Fruit fly (Drosophila melanogaster) whole organism, embryonic: Measurements from ENCODE around the gene Cchl.

ENCODE experiments used
- BEAF-32 ChIP-seq: fragments of 200-800 bp; sonication (Bioruptor generic); optimal IDR thresholded peaks from 3 replicates; lab custom pipeline; 2017; ENCODE audit warnings: missing biosample characterization, missing genetic modification characterization, mild to moderate bottlenecking, moderate library complexity, missing genetic modification reagents
- C15 ChIP-seq: fragments of 200-800 bp; sonication (Bioruptor generic); IDR thresholded peaks from 3 replicates; pipeline ENCODE4 v1.3.6; 2022; ENCODE audit warnings: missing biosample characterization, missing genetic modification characterization
- CG10431 ChIP-seq: fragments of 200-800 bp; sonication (Bioruptor generic); optimal IDR thresholded peaks from 3 replicates; lab custom pipeline; 2018; ENCODE audit warnings: missing biosample characterization, mild to moderate bottlenecking, missing genetic modification characterization
- CG11398 ChIP-seq: fragments of 200-800 bp; sonication (Bioruptor generic); optimal IDR thresholded peaks from 2 replicates; lab custom pipeline; 2016; ENCODE audit warnings: missing biosample characterization, missing genetic modification characterization
- CG12155 ChIP-seq: fragments of 200-800 bp; sonication (Bioruptor generic); optimal IDR thresholded peaks from 3 replicates; lab custom pipeline; 2016; ENCODE audit warnings: missing biosample characterization, missing genetic modification characterization
- CG12391 ChIP-seq: fragments of 200-800 bp; sonication (Bioruptor generic); optimal IDR thresholded peaks from 3 replicates; lab custom pipeline; 2018; ENCODE audit warnings: missing biosample characterization, mild to moderate bottlenecking, missing genetic modification characterization, moderate library complexity
- CG14667 ChIP-seq: fragments of 200-800 bp; sonication (Bioruptor generic); IDR thresholded peaks from 2 replicates; pipeline ENCODE4 v1.3.6; 2022; ENCODE audit warnings: missing biosample characterization, missing genetic modification characterization
- CG14965 ChIP-seq: fragments of 200-800 bp; sonication (Bioruptor generic); optimal IDR thresholded peaks from 2 replicates; lab custom pipeline; 2016; ENCODE audit warnings: missing biosample characterization, missing genetic modification characterization, borderline replicate concordance
- CG15011 ChIP-seq: fragments of 200-800 bp; sonication (Bioruptor generic); optimal IDR thresholded peaks from 3 replicates; lab custom pipeline; 2018; ENCODE audit warnings: missing biosample characterization, mild to moderate bottlenecking, missing genetic modification characterization
- CG15696 ChIP-seq: fragments of 200-800 bp; sonication (Bioruptor generic); optimal IDR thresholded peaks from 2 replicates; lab custom pipeline; 2019; ENCODE audit warnings: missing biosample characterization, mild to moderate bottlenecking, missing genetic modification characterization, moderate library complexity
- CG16779 ChIP-seq: fragments of 200-800 bp; sonication (Bioruptor generic); IDR thresholded peaks from 2 replicates; pipeline ENCODE4 v1.3.6; 2022; ENCODE audit warnings: missing biosample characterization, missing genetic modification characterization
- CG31441 ChIP-seq: fragments of 200-800 bp; sonication (Bioruptor generic); IDR thresholded peaks from 2 replicates; pipeline ENCODE4 v1.3.6; 2022; ENCODE audit warnings: missing biosample characterization, missing genetic modification characterization
- CG3407 ChIP-seq: fragments of 200-800 bp; sonication (Bioruptor generic); optimal IDR thresholded peaks from 2 replicates; lab custom pipeline; 2018; ENCODE audit warnings: missing biosample characterization, mild to moderate bottlenecking, missing genetic modification characterization
- CG4820 ChIP-seq: fragments of 200-800 bp; sonication (Bioruptor generic); optimal IDR thresholded peaks from 3 replicates; lab custom pipeline; 2016; ENCODE audit warnings: missing biosample characterization, missing genetic modification characterization
- CG6254 ChIP-seq: fragments of 200-800 bp; sonication (Bioruptor generic); optimal IDR thresholded peaks from 3 replicates; lab custom pipeline; 2017; ENCODE audit warnings: mild to moderate bottlenecking, missing biosample characterization, missing genetic modification reagents, missing genetic modification characterization
- CG6813 ChIP-seq: fragments of 200-800 bp; sonication (Bioruptor generic); optimal IDR thresholded peaks from 2 replicates; lab custom pipeline; 2017; ENCODE audit warnings: missing biosample characterization, missing genetic modification characterization, mild to moderate bottlenecking, moderate library complexity, missing genetic modification reagents
- Elba2 ChIP-seq: fragments of 200-800 bp; sonication (Bioruptor generic); optimal IDR thresholded peaks from 3 replicates; lab custom pipeline; 2016; ENCODE audit warnings: missing biosample characterization, missing genetic modification characterization
- Fer1 ChIP-seq: fragments of 200-800 bp; sonication (Bioruptor generic); optimal IDR thresholded peaks from 2 replicates; lab custom pipeline; 2017; ENCODE audit warnings: missing biosample characterization, mild to moderate bottlenecking, missing genetic modification characterization
- Fer2 ChIP-seq: fragments of 200-800 bp; sonication (Bioruptor generic); optimal IDR thresholded peaks from 2 replicates; lab custom pipeline; 2018; ENCODE audit warnings: missing biosample characterization, mild to moderate bottlenecking, missing genetic modification characterization, moderate library complexity
- HLH54F ChIP-seq: fragments of 200-800 bp; sonication (Bioruptor generic); optimal IDR thresholded peaks from 3 replicates; lab custom pipeline; 2016; ENCODE audit warnings: missing biosample characterization, missing genetic modification characterization
- Hand ChIP-seq: fragments of 200-800 bp; sonication (Bioruptor generic); optimal IDR thresholded peaks from 2 replicates; lab custom pipeline; 2017; ENCODE audit warnings: mild to moderate bottlenecking, missing biosample characterization, missing genetic modification reagents, missing genetic modification characterization
- Lpt ChIP-seq: fragments of >200 bp; optimal IDR thresholded peaks from 2 replicates; lab custom pipeline; 2018; ENCODE audit warnings: missing biosample characterization, missing genetic modification characterization
- NK7.1 ChIP-seq: fragments of 200-800 bp; sonication (Bioruptor generic); optimal IDR thresholded peaks from 3 replicates; lab custom pipeline; 2016; ENCODE audit warnings: missing biosample characterization, missing genetic modification characterization
- Neu2 ChIP-seq: fragments of 200-800 bp; sonication (Bioruptor generic); optimal IDR thresholded peaks from 3 replicates; lab custom pipeline; 2016; ENCODE audit warnings: missing biosample characterization, missing genetic modification characterization, borderline replicate concordance
- Opbp ChIP-seq: fragments of 200-800 bp; sonication (Bioruptor generic); IDR thresholded peaks from 3 replicates; pipeline ENCODE4 v1.3.6; 2022; ENCODE audit warnings: missing biosample characterization, missing genetic modification characterization; ENCODE audit not compliant: partially characterized antibody
- PHDP ChIP-seq: fragments of 200-800 bp; sonication (Bioruptor generic); optimal IDR thresholded peaks from 3 replicates; lab custom pipeline; 2018; ENCODE audit warnings: missing biosample characterization, mild to moderate bottlenecking, missing genetic modification characterization, moderate library complexity
- Sox102F ChIP-seq: fragments of 200-800 bp; sonication (Bioruptor generic); optimal IDR thresholded peaks from 2 replicates; lab custom pipeline; 2018; ENCODE audit warnings: missing biosample characterization, mild to moderate bottlenecking, missing genetic modification characterization, moderate library complexity
- Vsx1 ChIP-seq: fragments of 200-800 bp; sonication (Bioruptor generic); optimal IDR thresholded peaks from 2 replicates; lab custom pipeline; 2017; ENCODE audit warnings: missing biosample characterization, mild to moderate bottlenecking, missing genetic modification characterization, missing genetic modification reagents
- bab2 ChIP-seq: fragments of 200-800 bp; sonication (Bioruptor generic); optimal IDR thresholded peaks from 2 replicates; lab custom pipeline; 2016; ENCODE audit warnings: missing biosample characterization, missing genetic modification characterization
- chinmo ChIP-seq: fragments of 200-800 bp; sonication (Bioruptor generic); IDR thresholded peaks from 4 replicates; pipeline ENCODE4 v1.3.6; 2022; ENCODE audit warnings: missing biosample characterization, missing genetic modification characterization; ENCODE audit not compliant: partially characterized antibody
- chn ChIP-seq: fragments of 200-800 bp; sonication (Bioruptor generic); optimal IDR thresholded peaks from 2 replicates; lab custom pipeline; 2016; ENCODE audit warnings: missing biosample characterization, missing genetic modification characterization
- crc ChIP-seq: fragments of 200-800 bp; sonication (Bioruptor generic); optimal IDR thresholded peaks from 2 replicates; lab custom pipeline; 2016; ENCODE audit warnings: missing biosample characterization, missing genetic modification characterization
- dm ChIP-seq: fragments of 200-800 bp; sonication (Bioruptor generic); optimal IDR thresholded peaks from 3 replicates; lab custom pipeline; 2016; ENCODE audit warnings: missing biosample characterization, missing genetic modification characterization
- dysf ChIP-seq: fragments of 200-800 bp; sonication (Bioruptor generic); IDR thresholded peaks from 3 replicates; pipeline ENCODE4 v1.3.6; 2022; ENCODE audit warnings: missing biosample characterization, missing genetic modification characterization
- en ChIP-seq: fragments of 200-800 bp; sonication (Bioruptor generic); optimal IDR thresholded peaks from 2 replicates; lab custom pipeline; 2016; ENCODE audit warnings: missing biosample characterization, missing genetic modification characterization
- eyg ChIP-seq: fragments of 200-800 bp; sonication (Bioruptor generic); optimal IDR thresholded peaks from 3 replicates; lab custom pipeline; 2016; ENCODE audit warnings: missing biosample characterization, missing genetic modification characterization
- inv ChIP-seq: fragments of 200-800 bp; sonication (Bioruptor generic); IDR thresholded peaks from 2 replicates; pipeline ENCODE4 v1.3.6; 2022; ENCODE audit warnings: missing biosample characterization, missing genetic modification characterization; ENCODE audit not compliant: partially characterized antibody
- jigr1 ChIP-seq: fragments of 200-800 bp; sonication (Bioruptor generic); IDR thresholded peaks from 3 replicates; pipeline ENCODE4 v1.3.6; 2022; ENCODE audit warnings: missing biosample characterization, missing genetic modification characterization
- jing ChIP-seq: fragments of 200-800 bp; sonication (Bioruptor generic); optimal IDR thresholded peaks from 2 replicates; lab custom pipeline; 2018; ENCODE audit warnings: missing biosample characterization, mild to moderate bottlenecking, missing genetic modification characterization
- jumu ChIP-seq: fragments of 200-800 bp; sonication (Bioruptor generic); optimal IDR thresholded peaks from 3 replicates; lab custom pipeline; 2016; ENCODE audit warnings: missing biosample characterization, missing genetic modification characterization
- kni ChIP-seq: fragments of 200-800 bp; sonication (Bioruptor generic); optimal IDR thresholded peaks from 3 replicates; lab custom pipeline; 2017; ENCODE audit warnings: mild to moderate bottlenecking, missing biosample characterization, missing genetic modification reagents, missing genetic modification characterization
- luna ChIP-seq: fragments of 200-800 bp; sonication (Bioruptor generic); optimal IDR thresholded peaks from 2 replicates; lab custom pipeline; 2016; ENCODE audit warnings: missing biosample characterization, missing genetic modification characterization
- mam ChIP-seq: fragments of 200-800 bp; sonication (Bioruptor generic); optimal IDR thresholded peaks from 3 replicates; lab custom pipeline; 2016; ENCODE audit warnings: missing biosample characterization, missing genetic modification characterization
- nom ChIP-seq: fragments of 200-800 bp; sonication (Bioruptor generic); optimal IDR thresholded peaks from 2 replicates; lab custom pipeline; 2017; ENCODE audit warnings: missing biosample characterization, missing genetic modification characterization, mild to moderate bottlenecking, moderate library complexity, missing genetic modification reagents
- phol ChIP-seq: fragments of 200-800 bp; sonication (Bioruptor generic); optimal IDR thresholded peaks from 3 replicates; lab custom pipeline; 2018; ENCODE audit warnings: missing biosample characterization, mild to moderate bottlenecking, missing genetic modification characterization, moderate library complexity
- sisA ChIP-seq: fragments of 200-800 bp; sonication (Bioruptor generic); IDR thresholded peaks from 2 replicates; pipeline ENCODE4 v1.3.6; 2022; ENCODE audit warnings: missing biosample characterization, missing genetic modification characterization
- sob ChIP-seq: fragments of 200-800 bp; sonication (Bioruptor generic); IDR thresholded peaks from 2 replicates; pipeline ENCODE4 v1.3.6; 2022; ENCODE audit warnings: missing biosample characterization, missing genetic modification characterization
- usp ChIP-seq: fragments of >200 bp; optimal IDR thresholded peaks from 2 replicates; lab custom pipeline; 2017; ENCODE audit warnings: missing biosample characterization, missing genetic modification characterization
- zfh1 ChIP-seq: fragments of 200-800 bp; sonication (Bioruptor generic); IDR thresholded peaks from 3 replicates; pipeline ENCODE4 v1.3.6; 2022; ENCODE audit warnings: missing biosample characterization, missing genetic modification characterization

Cchl gene

dm6 chr3R:22049134-22049796, 22.0 kb upstream of the Cchl start (continued):
- peak; percentile 87 for TF ChIP-seq dysf (GFP tag; lab: Robert Waterston, UW)
- TF ChIP-seq sob (GFP tag; lab: Robert Waterston, UW), result peak; percentile 85
- TF ChIP-seq Vsx1 (GFP tag; lab: Kevin White, UChicago), result peak; percentile 47
- peak; percentile 81 for TF ChIP-seq zfh1 (GFP tag; lab: Robert Waterston, UW)
- no peak for TF ChIP-seq luna (GFP tag; lab: Kevin White, UChicago)
- TF ChIP-seq jigr1 (GFP tag; lab: Robert Waterston, UW), result peak; percentile 44; the same call in 1 of the 3 replicates
- TF ChIP-seq CG15696, result peak; percentile 44
- TF ChIP-seq CG3407 (GFP tag; lab: Kevin White, UChicago), result peak; percentile 76
- peak; percentile 32 for TF ChIP-seq CG14965 (GFP tag; lab: Kevin White, UChicago)
- no peak for TF ChIP-seq Lpt (GFP tag; lab: Kevin White, UChicago)
- TF ChIP-seq crc (GFP tag; lab: Kevin White, UChicago), result peak; percentile 62
- no peak for TF ChIP-seq BEAF-32
- TF ChIP-seq dm, result peak; percentile 64
- TF ChIP-seq eyg (GFP tag; lab: Kevin White, UChicago), result peak; percentile 74
- TF ChIP-seq kni (GFP tag; lab: Kevin White, UChicago), result no peak
- TF ChIP-seq CG11398 (GFP tag; lab: Kevin White, UChicago), result peak; percentile 64
- peak; percentile 53 for TF ChIP-seq CG15011 (GFP tag; lab: Kevin White, UChicago)
- TF ChIP-seq chn, result peak; percentile 77
- TF ChIP-seq CG31441, result peak; percentile 71
- TF ChIP-seq Fer2 (tag; lab: Kevin White, UChicago), result peak; percentile 35
- TF ChIP-seq CG6813, result peak; percentile 71
- TF ChIP-seq Hand, result peak; percentile 82
- peak; percentile 68 for TF ChIP-seq CG14667
- peak; percentile 71 for TF ChIP-seq HLH54F (GFP tag; lab: Kevin White, UChicago)
- no peak for TF ChIP-seq nom (GFP tag; lab: Kevin White, UChicago)
- peak; percentile 81 for TF ChIP-seq jumu
- peak; percentile 88 for TF ChIP-seq Fer1 (GFP tag; lab: Kevin White, UChicago)
- TF ChIP-seq inv (GFP tag; lab: Robert Waterston, UW), result no peak
- peak; percentile 87 for TF ChIP-seq sisA (GFP tag; lab: Robert Waterston, UW)
- peak; percentile 13 for TF ChIP-seq CG10431
- peak; percentile 57; the same call in 2 of the 3 replicates for TF ChIP-seq C15 (GFP tag; lab: Robert Waterston, UW)
- TF ChIP-seq Opbp (GFP tag; lab: Robert Waterston, UW), result peak; percentile 14; the same call in 1 of the 3 replicates
- TF ChIP-seq jing (GFP tag; lab: Kevin White, UChicago), result peak; percentile 72
- TF ChIP-seq phol (tag; lab: Kevin White, UChicago), result peak; percentile 76
- TF ChIP-seq NK7.1 (GFP tag; lab: Kevin White, UChicago), result peak; percentile 64
- TF ChIP-seq bab2, result peak; percentile 72
- TF ChIP-seq CG4820, result peak; percentile 63
- TF ChIP-seq Elba2 (GFP tag; lab: Kevin White, UChicago), result no peak
- TF ChIP-seq PHDP, result peak; percentile 81
- TF ChIP-seq CG12155, result peak; percentile 66
- no peak for TF ChIP-seq Neu2 (GFP tag; lab: Kevin White, UChicago)
- TF ChIP-seq Sox102F (GFP tag; lab: Kevin White, UChicago), result peak; percentile 86
- TF ChIP-seq en, result peak; percentile 59
- no peak for TF ChIP-seq usp (GFP tag; lab: Kevin White, UChicago)
- peak; percentile 77 for TF ChIP-seq mam (GFP tag; lab: Kevin White, UChicago)
- peak; percentile 63; the same call in 1 of the 2 replicates for TF ChIP-seq CG16779 (GFP tag; lab: Robert Waterston, UW)
- peak; percentile 76 for TF ChIP-seq CG6254 (GFP tag; lab: Kevin White, UChicago)
- TF ChIP-seq chinmo, result 0 out of 4 replicates have a peak, but pooled peaks have one; percentile 49
- TF ChIP-seq CG12391 (tag; lab: Kevin White, UChicago), result peak; percentile 84
